Worm (Caenorhabditis elegans) whole organism, L1 larva: Measurements from ENCODE around the gene rps-18.

Experiments used
- C04F5.9 ChIP-seq: sonication (generic microtip); optimal IDR thresholded peaks from 2 replicates; lab custom pipeline; 2016; ENCODE audit warnings: missing genetic modification characterization, missing compliant biosample characterization
- C16A3.4 ChIP-seq: fragments of 150-350 bp; optimal IDR thresholded peaks from 2 replicates; lab custom pipeline; 2014; ENCODE audit warnings: missing biosample characterization, missing genetic modification characterization
- Y116A8C.19 ChIP-seq: sonication (generic microtip); optimal IDR thresholded peaks from 2 replicates; lab custom pipeline; 2016; ENCODE audit warnings: missing compliant biosample characterization, missing genetic modification characterization, borderline replicate concordance
- aha-1 ChIP-seq: fragments of 150-350 bp; optimal IDR thresholded peaks from 2 replicates; lab custom pipeline; 2014; ENCODE audit warnings: missing biosample characterization, missing genetic modification characterization
- alr-1 ChIP-seq: fragments of 200-800 bp; sonication (Bioruptor generic); optimal IDR thresholded peaks from 2 replicates; lab custom pipeline; 2018; ENCODE audit warnings: borderline replicate concordance, mild to moderate bottlenecking, missing genetic modification characterization, missing compliant biosample characterization
- blmp-1 ChIP-seq: fragments of 150-350 bp; optimal IDR thresholded peaks from 2 replicates; lab custom pipeline; 2014; ENCODE audit warnings: missing biosample characterization, missing genetic modification characterization
- ceh-88 ChIP-seq: fragments of 200-800 bp; sonication (Bioruptor generic); IDR thresholded peaks from 2 replicates; pipeline ENCODE4 v1.3.6; 2022; ENCODE audit warnings: missing genetic modification characterization, missing compliant biosample characterization
- ces-1 ChIP-seq: fragments of 150-350 bp; optimal IDR thresholded peaks from 2 replicates; lab custom pipeline; 2014; ENCODE audit warnings: missing biosample characterization, missing genetic modification reagents, missing genetic modification characterization
- dpl-1 ChIP-seq, 3 experiments: fragments of 150-350 bp in 2 of 3; sonication (generic microtip) in 1 of 3; optimal IDR thresholded peaks; 2 replicates each; lab custom pipeline; 2014 to 2017; ENCODE audit warnings: missing biosample characterization in 3 of 3, missing genetic modification characterization in 3 of 3, missing genetic modification reagents in 3 of 3
- dsc-1 ChIP-seq: sonication (generic microtip); optimal IDR thresholded peaks from 2 replicates; lab custom pipeline; 2016; ENCODE audit warnings: mild to moderate bottlenecking, missing genetic modification characterization, missing compliant biosample characterization
- efl-1 ChIP-seq, 4 experiments: fragments of 150-350 bp; optimal IDR thresholded peaks in 3 of 4; peaks in 1 of 4; 1 replicate in 1 of 4; 2 replicates in 3 of 4; lab custom pipeline; 2014; ENCODE audit warnings: missing biosample characterization in 2 of 4, missing genetic modification characterization in 2 of 4, missing genetic modification reagents in 2 of 4
- efl-3 ChIP-seq: fragments of 200-800 bp; sonication (Bioruptor generic); optimal IDR thresholded peaks from 2 replicates; lab custom pipeline; 2018; ENCODE audit warnings: mild to moderate bottlenecking, missing genetic modification characterization, missing compliant biosample characterization
- egl-13 ChIP-seq: sonication (generic microtip); optimal IDR thresholded peaks from 2 replicates; lab custom pipeline; 2016; ENCODE audit warnings: missing genotype, missing genetic modification reagents, missing genetic modification characterization, missing compliant biosample characterization
- egl-27 ChIP-seq, 2 experiments: fragments of 150-350 bp in 1 of 2; sonication (generic microtip); optimal IDR thresholded peaks; 3 replicates each; lab custom pipeline; 2017 to 2018; ENCODE audit warnings: missing biosample characterization in 2 of 2, missing genetic modification characterization in 2 of 2, missing genetic modification reagents in 2 of 2
- ets-5 ChIP-seq: fragments of 200-800 bp; sonication (Bioruptor generic); IDR thresholded peaks from 2 replicates; pipeline ENCODE4 v1.3.6; 2022; ENCODE audit warnings: missing genetic modification characterization, missing compliant biosample characterization
- fkh-4 ChIP-seq: sonication (generic microtip); optimal IDR thresholded peaks from 2 replicates; lab custom pipeline; 2016; ENCODE audit warnings: missing compliant biosample characterization, missing genetic modification characterization, borderline replicate concordance
- fkh-8 ChIP-seq: sonication (generic microtip); optimal IDR thresholded peaks from 2 replicates; lab custom pipeline; 2016; ENCODE audit warnings: mild to moderate bottlenecking, missing genetic modification characterization, missing compliant biosample characterization
- fos-1 ChIP-seq: fragments of 150-350 bp; optimal IDR thresholded peaks from 2 replicates; lab custom pipeline; 2014; ENCODE audit warnings: missing biosample characterization, missing genetic modification characterization
- hlh-17 ChIP-seq: fragments of 200-800 bp; sonication (Bioruptor generic); optimal IDR thresholded peaks from 2 replicates; lab custom pipeline; 2018; ENCODE audit warnings: missing genetic modification characterization, mild to moderate bottlenecking, missing compliant biosample characterization, moderate library complexity, borderline replicate concordance
- hpl-2 ChIP-seq: fragments of 150-350 bp; optimal IDR thresholded peaks from 2 replicates; lab custom pipeline; 2014; ENCODE audit warnings: missing biosample characterization, missing genetic modification reagents, missing genetic modification characterization
- irx-1 ChIP-seq: sonication (generic microtip); optimal IDR thresholded peaks from 2 replicates; lab custom pipeline; 2016; ENCODE audit warnings: missing genetic modification characterization, missing compliant biosample characterization
- isw-1 ChIP-seq: fragments of 200-800 bp; sonication (Bioruptor generic); IDR thresholded peaks from 2 replicates; pipeline ENCODE4 v1.3.6; 2022; ENCODE audit warnings: missing genetic modification characterization, missing compliant biosample characterization
- lin-13 ChIP-seq: fragments of 150-350 bp; optimal IDR thresholded peaks from 2 replicates; lab custom pipeline; 2014; ENCODE audit warnings: missing biosample characterization, missing genetic modification reagents, missing genetic modification characterization
- lin-15B ChIP-seq: fragments of 150-350 bp; sonication (generic microtip); optimal IDR thresholded peaks from 3 replicates; lab custom pipeline; 2014; ENCODE audit warnings: missing biosample characterization, missing genetic modification characterization
- lin-35 ChIP-seq, 2 experiments: fragments of 150-350 bp; optimal IDR thresholded peaks; 2 replicates each; lab custom pipeline; 2014; ENCODE audit warnings: missing biosample characterization in 2 of 2, missing genetic modification characterization in 2 of 2, missing genetic modification reagents in 2 of 2
- lin-39 ChIP-seq: fragments of 150-350 bp; optimal IDR thresholded peaks from 2 replicates; lab custom pipeline; 2014; ENCODE audit warnings: missing biosample characterization, missing genetic modification reagents, missing genetic modification characterization
- lsy-2 ChIP-seq, 2 experiments: fragments of 150-350 bp; optimal IDR thresholded peaks; 2 replicates each; lab custom pipeline; 2014; ENCODE audit warnings: missing biosample characterization in 2 of 2, missing genetic modification characterization in 2 of 2
- mab-9 ChIP-seq: fragments of 200-800 bp; sonication (Bioruptor generic); IDR thresholded peaks from 2 replicates; pipeline ENCODE4 v1.3.6; 2022; ENCODE audit warnings: missing genetic modification reagents, missing genetic modification characterization, missing compliant biosample characterization
- mdl-1 ChIP-seq, 2 experiments: fragments of 150-350 bp; optimal IDR thresholded peaks; 2 replicates each; lab custom pipeline; 2014 to 2017; ENCODE audit warnings: missing biosample characterization in 2 of 2, missing genetic modification characterization in 2 of 2, inconsistent platforms in 1 of 2
- mef-2 ChIP-seq: fragments of 150-350 bp; optimal IDR thresholded peaks from 2 replicates; lab custom pipeline; 2014; ENCODE audit warnings: missing biosample characterization, missing genetic modification characterization
- nhr-11 ChIP-seq: fragments of 150-350 bp; optimal IDR thresholded peaks from 2 replicates; lab custom pipeline; 2014; ENCODE audit warnings: missing biosample characterization, missing genetic modification characterization
- nhr-19 ChIP-seq: fragments of 200-800 bp; sonication (Bioruptor generic); conservative IDR thresholded peaks from 2 replicates; pipeline ENCODE4 v1.3.6; 2022; ENCODE audit warnings: missing genetic modification characterization, missing compliant biosample characterization
- nhr-20 ChIP-seq: sonication (generic microtip); optimal IDR thresholded peaks from 2 replicates; lab custom pipeline; 2016; ENCODE audit warnings: mild to moderate bottlenecking, missing genetic modification characterization, missing compliant biosample characterization
- nhr-28 ChIP-seq: fragments of 150-350 bp; optimal IDR thresholded peaks from 2 replicates; lab custom pipeline; 2014; ENCODE audit warnings: missing biosample characterization, missing genetic modification characterization
- nhr-47 ChIP-seq: sonication (generic microtip); optimal IDR thresholded peaks from 2 replicates; lab custom pipeline; 2016; ENCODE audit warnings: mild to moderate bottlenecking, missing genetic modification characterization, moderate library complexity, missing compliant biosample characterization
- nhr-76 ChIP-seq: sonication (generic microtip); optimal IDR thresholded peaks from 2 replicates; lab custom pipeline; 2017; ENCODE audit warnings: missing biosample characterization, missing genetic modification characterization
- nhr-84 ChIP-seq: sonication (generic microtip); optimal IDR thresholded peaks from 2 replicates; lab custom pipeline; 2017; ENCODE audit warnings: missing biosample characterization, missing genetic modification characterization
- nhr-85 ChIP-seq: sonication (generic microtip); peaks from one replicate; lab custom pipeline; 2016; ENCODE audit warnings: missing genetic modification characterization, inconsistent platforms, missing compliant biosample characterization
- skn-1 ChIP-seq: fragments of 150-350 bp; optimal IDR thresholded peaks from 2 replicates; lab custom pipeline; 2014; ENCODE audit warnings: missing biosample characterization, missing genetic modification characterization
- snpc-4 ChIP-seq: fragments of 150-350 bp; optimal IDR thresholded peaks from 2 replicates; lab custom pipeline; 2014; ENCODE audit warnings: missing biosample characterization, missing genetic modification characterization
- snu-23 ChIP-seq: sonication (generic microtip); optimal IDR thresholded peaks from 2 replicates; lab custom pipeline; 2016; ENCODE audit warnings: missing genetic modification characterization, missing compliant biosample characterization
- sox-4 ChIP-seq: sonication (generic microtip); optimal IDR thresholded peaks from 2 replicates; lab custom pipeline; 2016; ENCODE audit warnings: missing genetic modification characterization, missing compliant biosample characterization
- sptf-1 ChIP-seq: fragments of 150-350 bp; optimal IDR thresholded peaks from 2 replicates; lab custom pipeline; 2014; ENCODE audit warnings: missing biosample characterization, missing genetic modification characterization
- sup-37 ChIP-seq: fragments of 200-800 bp; sonication (Bioruptor generic); optimal IDR thresholded peaks from 2 replicates; lab custom pipeline; 2018; ENCODE audit warnings: mild to moderate bottlenecking, missing genetic modification characterization, missing compliant biosample characterization
- tlp-1 ChIP-seq: fragments of 150-350 bp; optimal IDR thresholded peaks from 2 replicates; lab custom pipeline; 2014; ENCODE audit warnings: missing biosample characterization, missing genetic modification characterization
- unc-130 ChIP-seq: fragments of 150-350 bp; optimal IDR thresholded peaks from 2 replicates; lab custom pipeline; 2017; ENCODE audit warnings: missing biosample characterization, missing genetic modification characterization, inconsistent platforms
- unc-62 ChIP-seq: fragments of 150-350 bp; optimal IDR thresholded peaks from 2 replicates; lab custom pipeline; 2014; ENCODE audit warnings: missing biosample characterization, missing genetic modification reagents, missing genetic modification characterization
- unc-98 ChIP-seq: fragments of 200-800 bp; sonication (Bioruptor generic); IDR thresholded peaks from 2 replicates; pipeline ENCODE4 v1.3.6; 2022; ENCODE audit warnings: missing genetic modification characterization, missing compliant biosample characterization
- xbp-1 ChIP-seq: sonication (generic microtip); optimal IDR thresholded peaks from 2 replicates; lab custom pipeline; 2016; ENCODE audit warnings: missing genetic modification characterization, missing compliant biosample characterization
- ztf-4 ChIP-seq: fragments of 150-350 bp; optimal IDR thresholded peaks from 2 replicates; lab custom pipeline; 2014; ENCODE audit warnings: missing biosample characterization, missing genetic modification characterization

rps-18 gene

DNA sequence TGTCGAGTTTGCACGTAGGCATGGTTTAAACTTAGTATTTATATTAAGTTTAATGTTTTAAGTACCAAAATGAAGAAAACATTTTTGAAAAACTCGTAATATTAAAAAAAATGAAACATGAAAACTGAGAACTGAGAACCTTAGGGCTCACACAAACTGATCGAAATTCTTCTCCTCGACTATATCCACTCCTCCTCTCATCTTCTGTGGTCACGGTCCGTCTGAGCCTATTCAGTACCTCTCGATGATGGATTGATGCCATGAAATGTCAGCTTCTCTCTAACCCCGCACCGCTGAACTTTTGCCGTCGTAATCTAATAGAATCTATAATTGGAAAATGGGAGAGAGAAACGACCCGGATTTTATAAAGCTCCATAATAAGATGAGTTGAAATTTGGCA, 41.0 kb upstream of the rps-18 start, which contains the start of gene nlp-56:
Gene nlp-56 (minus strand): TSS at position 257 of the 400 bp plus-strand sequence.
- no peak for TF ChIP-seq ets-5 (GFP tag; lab: Robert Waterston, UW)
- TF ChIP-seq sup-37 (GFP tag; lab: Kevin White, UChicago): no peak
- no peak for TF ChIP-seq nhr-28 (tag; lab: Kevin White, UChicago)
- no peak for TF ChIP-seq nhr-85
- TF ChIP-seq fkh-4 (tag; lab: Kevin White, UChicago): no peak
- no peak for TF ChIP-seq fkh-8 (tag; lab: Kevin White, UChicago)
- TF ChIP-seq ces-1: no peak
- TF ChIP-seq skn-1: no peak
- TF ChIP-seq, all 84 proteins: peak for 0

DNA sequence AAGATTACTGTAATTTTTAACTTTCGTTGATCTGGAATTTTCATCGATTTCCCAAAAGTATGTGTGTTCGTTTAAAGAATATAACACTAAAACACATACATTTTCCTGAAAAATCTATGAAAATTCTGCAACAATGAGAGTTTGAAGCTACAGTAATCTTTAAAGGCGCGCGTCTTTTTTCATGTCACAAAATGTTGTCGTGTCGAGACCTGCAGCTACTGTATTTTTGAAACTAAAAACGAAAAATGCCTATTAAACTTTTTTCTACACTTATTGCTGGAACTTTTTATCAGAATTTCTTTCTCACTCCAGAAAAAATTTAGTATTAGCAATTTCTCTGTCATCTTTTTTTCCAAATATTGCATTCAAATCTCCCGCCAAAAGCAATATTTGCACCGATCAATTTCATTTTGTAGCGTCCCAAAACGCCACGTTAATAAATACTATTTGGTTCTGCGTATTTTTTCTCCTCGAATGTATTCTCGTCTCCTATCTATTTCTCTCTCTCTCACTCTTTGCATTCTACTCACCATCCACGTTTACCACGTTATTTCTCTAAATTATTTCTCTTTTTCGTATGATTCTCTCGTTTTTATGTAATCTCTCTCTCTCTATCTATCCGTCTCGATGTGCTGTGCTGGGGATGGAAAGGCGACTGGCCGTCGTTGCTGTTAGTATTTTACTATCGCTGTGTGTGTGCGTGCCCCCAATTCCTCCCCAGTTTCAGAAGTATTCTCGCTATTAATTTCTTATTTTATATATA, 38.9 kb upstream of the rps-18 start, which contains the start of gene melo-1:
Gene melo-1 (plus strand): TSS at position 658 of the 763 bp plus-strand sequence.
- TF ChIP-seq nhr-20 (tag; lab: Kevin White, UChicago) (peak; percentile 63), hpl-2 (no peak), irx-1 (tag; lab: Kevin White, UChicago) (no peak), alr-1 (tag; lab: Kevin White, UChicago) (no peak), sptf-1 (tag; lab: Kevin White, UChicago) (no peak), snpc-4 (tag; lab: Kevin White, UChicago) (no peak), isw-1 (peak; percentile 28), ets-5 (GFP tag; lab: Robert Waterston, UW) (no peak), snu-23 (GFP tag; lab: Kevin White, UChicago) (peak; percentile 81), nhr-47 (tag; lab: Kevin White, UChicago) (peak; percentile 65), unc-98 (GFP tag; lab: Robert Waterston, UW) (no peak), unc-130 (tag; lab: Kevin White, UChicago) (no peak), lin-15B (tag; lab: Kevin White, UChicago) (no peak), nhr-19 (peak; percentile 27), ces-1 (no peak), nhr-84 (no peak), mef-2 (tag; lab: Kevin White, UChicago) (peak; percentile 17), tlp-1 (no peak), C16A3.4 (tag; lab: Kevin White, UChicago) (no peak), aha-1 (no peak), lin-13 (GFP tag; lab: Kevin White, UChicago) (peak; percentile 7), ceh-88 (GFP tag; lab: Robert Waterston, UW) (no peak), mdl-1 (tag; optimal IDR thresholded peaks at IDR 0.05; lab: Kevin White, UChicago) (peak in 1 of 2 experiments; percentile 37), nhr-76 (no peak), unc-62 (GFP tag; lab: Kevin White, UChicago) (no peak), lin-35 (GFP tag; optimal IDR thresholded peaks at IDR 0.05; lab: Kevin White, UChicago) (peak; percentile 51 to 66), ztf-4 (no peak), efl-3 (GFP tag; lab: Kevin White, UChicago) (no peak), xbp-1 (peak; percentile 46), Y116A8C.19 (tag; lab: Kevin White, UChicago) (no peak), blmp-1 (tag; lab: Kevin White, UChicago) (peak; percentile 43), lin-39 (tag; lab: Kevin White, UChicago) (no peak), fos-1 (peak; percentile 9), C04F5.9 (no peak), mab-9 (GFP tag; lab: Robert Waterston, UW) (no peak), efl-1 (optimal IDR thresholded peaks at IDR 0.05; lab: Kevin White, UChicago) (peak; percentile 75 to 87), efl-1 (GFP tag; optimal IDR thresholded peaks at IDR 0.05 in 1 of 2; lab: Kevin White, UChicago) (peak; percentile 46 to 93), dpl-1 (GFP tag; optimal IDR thresholded peaks at IDR 0.05; lab: Kevin White, UChicago) (peak; percentile 31 to 52 (median 36)), egl-27 (tag; optimal IDR thresholded peaks at IDR 0.05; lab: Kevin White, UChicago) (no peak), dsc-1 (tag; lab: Kevin White, UChicago) (no peak), hlh-17 (GFP tag; lab: Kevin White, UChicago) (no peak), nhr-11 (tag; lab: Kevin White, UChicago) (no peak), egl-13 (tag; lab: Kevin White, UChicago) (no peak), sox-4 (tag; lab: Kevin White, UChicago) (no peak), lsy-2 (tag; optimal IDR thresholded peaks at IDR 0.05; lab: Kevin White, UChicago) (peak; percentile 62 to 73), nhr-85 (no peak)
